Fruit fly (Drosophila melanogaster): ENCODE results near the gene Rpn3.
A peak's percentile ranks its signal among the peaks of the same experiment; 100 is the strongest.

Gene Rpn3

DNA sequence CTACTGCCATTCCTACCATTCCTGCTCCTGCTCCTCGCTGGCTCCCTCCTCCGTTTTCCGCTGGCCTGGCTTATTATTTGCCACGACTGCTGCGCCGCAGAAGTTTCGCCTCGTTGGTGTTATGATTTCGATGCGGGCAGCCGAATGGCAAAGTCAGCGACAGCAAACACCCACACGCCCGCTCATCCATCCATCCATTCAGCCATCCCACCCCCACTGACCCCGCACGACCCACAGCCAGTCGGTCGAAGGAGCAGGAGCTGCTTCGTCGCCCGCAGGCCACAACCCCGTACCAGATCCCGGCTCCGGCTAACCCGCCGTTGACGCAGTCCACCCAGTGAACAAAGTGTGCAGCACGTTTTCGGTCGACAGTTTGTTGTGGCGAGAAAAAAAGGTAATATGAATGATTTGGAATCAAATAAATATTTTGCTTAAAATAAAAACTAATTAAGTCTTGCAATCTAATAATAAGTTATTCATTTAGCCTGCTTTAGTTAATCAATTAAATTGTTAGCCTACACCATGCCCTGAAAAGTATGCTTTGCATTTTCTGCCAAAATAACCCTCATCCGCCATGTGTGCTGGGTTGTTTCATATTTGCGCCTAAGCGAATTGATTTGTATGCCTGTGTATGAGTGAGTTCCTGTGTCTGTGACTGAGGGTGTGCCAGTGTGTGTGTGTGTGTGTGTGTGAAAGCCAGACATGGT, 24.9 kb upstream of the Rpn3 start:
- TF ChIP-seq toe (GFP tag; optimal IDR thresholded peaks at IDR 0.05) (peak; percentile 10), CG7045 (GFP tag; optimal IDR thresholded peaks at IDR 0.05) (peak; percentile 11), CG7101 (tag; optimal IDR thresholded peaks at IDR 0.05) (peak; percentile 21), CG33017 (tag; optimal IDR thresholded peaks at IDR 0.05) (peak; percentile 32), Mnt (GFP tag; optimal IDR thresholded peaks at IDR 0.05) (no peak)

- peak; percentile 9 for TF ChIP-seq cic (GFP tag; optimal IDR thresholded peaks at IDR 0.05)
- no peak for TF ChIP-seq cnc (optimal IDR thresholded peaks at IDR 0.05)
Measured at dm6 chr2L:19027246-19027886, 24.2 kb upstream of the Rpn3 start, which contains the start of gene Sidpn. Sidpn (plus strand) TSS chr2L:19027710.

DNA sequence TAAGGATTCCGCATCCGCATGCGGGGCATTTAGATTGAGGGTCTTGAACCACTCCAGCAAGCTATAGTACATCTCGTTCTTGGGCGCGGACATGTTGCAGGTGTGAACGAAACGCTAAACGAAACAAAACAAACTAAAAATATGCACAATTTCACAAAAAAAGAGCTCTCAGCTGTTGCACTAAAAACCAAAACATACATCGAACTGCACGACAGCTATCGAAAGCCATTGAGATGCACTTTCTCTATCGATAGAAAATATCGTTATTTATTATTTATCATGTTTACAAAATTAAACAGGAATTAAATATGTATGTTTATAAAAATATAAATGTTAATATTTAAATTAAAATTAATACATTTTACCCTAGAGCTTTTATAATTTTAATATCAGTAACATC, 18.3 kb upstream of the Rpn3 start, which contains the start of gene hook:
Gene hook, minus strand, starts transcription at position 211 of the 400 bp plus-strand sequence.
- TF ChIP-seq Clk (GFP tag; optimal IDR thresholded peaks at IDR 0.05) (no peak), CG12768 (GFP tag; optimal IDR thresholded peaks at IDR 0.05) (no peak), bab1 (GFP tag; optimal IDR thresholded peaks at IDR 0.05) (peak; percentile 19), Crg-1 (GFP tag; optimal IDR thresholded peaks at IDR 0.05) (no peak), Mnt (GFP tag; optimal IDR thresholded peaks at IDR 0.05) (peak; percentile 25), tj (GFP tag; optimal IDR thresholded peaks at IDR 0.05) (no peak), CG1620 (GFP tag; optimal IDR thresholded peaks at IDR 0.05) (no peak), CG7101 (tag; optimal IDR thresholded peaks at IDR 0.05) (no peak), pad (GFP tag; optimal IDR thresholded peaks at IDR 0.05) (no peak)

dm6 chr2L:19034213-19034929, 17.2 kb upstream of the Rpn3 start, which contains the start of the genes mib2 and CG31800:
mib2 (plus strand) TSS chr2L:19034444.
CG31800 (minus strand) TSS chr2L:19034576.
- TF ChIP-seq CG5204 (GFP tag; optimal IDR thresholded peaks at IDR 0.05) (no peak), CG12768 (GFP tag; optimal IDR thresholded peaks at IDR 0.05) (no peak), Mnt (GFP tag; optimal IDR thresholded peaks at IDR 0.05) (peak; percentile 35), CG11617 (GFP tag; optimal IDR thresholded peaks at IDR 0.05) (peak; percentile 8), bab1 (GFP tag; optimal IDR thresholded peaks at IDR 0.05) (peak; percentile 13), toe (GFP tag; optimal IDR thresholded peaks at IDR 0.05) (peak; percentile 7), CG7101 (tag; optimal IDR thresholded peaks at IDR 0.05) (peak; percentile 4)

- TF ChIP-seq toe (GFP tag; optimal IDR thresholded peaks at IDR 0.05) (no peak), tj (GFP tag; optimal IDR thresholded peaks at IDR 0.05) (peak; percentile 34), cic (GFP tag; optimal IDR thresholded peaks at IDR 0.05) (no peak)
Measured at dm6 chr2L:19035013-19035412, 16.6 kb upstream of the Rpn3 start.

- TF ChIP-seq CG7045 (GFP tag; optimal IDR thresholded peaks at IDR 0.05): no peak
- TF ChIP-seq CG5204 (GFP tag; optimal IDR thresholded peaks at IDR 0.05): no peak
- no peak for TF ChIP-seq CG33017 (tag; optimal IDR thresholded peaks at IDR 0.05)
Measured at dm6 chr2L:19036105-19036714, 15.4 kb upstream of the Rpn3 start.

DNA sequence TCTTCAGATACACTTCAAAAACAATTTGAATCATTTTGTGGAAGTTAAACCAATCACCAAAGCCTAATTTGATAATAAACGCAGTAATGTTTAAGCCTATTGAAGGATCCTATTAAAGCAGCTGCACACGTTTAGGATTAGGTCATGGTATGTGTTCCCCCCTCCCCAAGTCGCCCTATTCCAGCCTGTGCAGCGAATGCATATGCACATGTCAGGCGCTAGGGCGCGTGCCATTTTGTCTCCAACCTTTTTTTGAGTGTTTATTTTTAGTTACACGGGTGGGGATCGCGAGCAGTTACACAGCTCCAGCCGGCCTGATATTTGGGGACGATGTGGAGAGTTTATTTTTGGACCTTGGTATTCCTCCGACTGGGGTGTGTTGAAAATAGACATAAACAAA, 14.6 kb upstream of the Rpn3 start:
- no peak for TF ChIP-seq tj (GFP tag; optimal IDR thresholded peaks at IDR 0.05)
- no peak for TF ChIP-seq cic (GFP tag; optimal IDR thresholded peaks at IDR 0.05)
- no peak for TF ChIP-seq toe (GFP tag; optimal IDR thresholded peaks at IDR 0.05)

- TF ChIP-seq CG14711 (tag; optimal IDR thresholded peaks at IDR 0.05) (no peak), kay (GFP tag; ENCODE audit: borderline replicate concordance) (no peak), toe (GFP tag; optimal IDR thresholded peaks at IDR 0.05) (no peak), pad (GFP tag; optimal IDR thresholded peaks at IDR 0.05) (no peak), CG11617 (GFP tag; optimal IDR thresholded peaks at IDR 0.05) (no peak), CG33017 (tag; optimal IDR thresholded peaks at IDR 0.05) (no peak), CG5204 (GFP tag; optimal IDR thresholded peaks at IDR 0.05) (no peak), Mnt (GFP tag; optimal IDR thresholded peaks at IDR 0.05) (no peak)
Measured at dm6 chr2L:19037455-19037854, 14.1 kb upstream of the Rpn3 start.
